Worm (Caenorhabditis elegans) whole organism, L3 larva: ENCODE measurements around the gene pqn-79.
"Not testable (repeated sequence)": the region's sequence is repeated elsewhere in the genome, so short reads cannot be mapped to it uniquely, and the experiment has no call there.

ENCODE experiments used
- ZK546.5 ChIP-seq: sonication (generic microtip); optimal IDR thresholded peaks from 2 replicates; lab custom pipeline; 2017; ENCODE audit warnings: missing biosample characterization, missing genetic modification characterization
- aly-2 ChIP-seq: fragments of 150-350 bp; optimal IDR thresholded peaks from 2 replicates; lab custom pipeline; 2014; ENCODE audit warnings: missing biosample characterization, missing genetic modification characterization
- ceh-16 ChIP-seq: sonication (generic microtip); optimal IDR thresholded peaks from 2 replicates; lab custom pipeline; 2017; ENCODE audit warnings: missing biosample characterization, missing genetic modification characterization
- ceh-28 ChIP-seq: fragments of 150-350 bp; optimal IDR thresholded peaks from 2 replicates; lab custom pipeline; 2014; ENCODE audit warnings: missing biosample characterization, missing genetic modification reagents, missing genetic modification characterization
- ceh-82 ChIP-seq: fragments of 150-350 bp; optimal IDR thresholded peaks from 2 replicates; lab custom pipeline; 2014; ENCODE audit warnings: missing biosample characterization, missing genetic modification characterization
- ceh-9 ChIP-seq: sonication (generic microtip); optimal IDR thresholded peaks from 2 replicates; lab custom pipeline; 2018; ENCODE audit warnings: missing biosample characterization, missing genetic modification characterization
- daf-12 ChIP-seq: fragments of 150-350 bp; optimal IDR thresholded peaks from 2 replicates; lab custom pipeline; 2014; ENCODE audit warnings: missing biosample characterization, missing genetic modification reagents, missing genetic modification characterization
- egl-27 ChIP-seq: sonication (generic microtip); optimal IDR thresholded peaks from 4 replicates; lab custom pipeline; 2017; ENCODE audit warnings: missing biosample characterization, missing genetic modification reagents, missing genetic modification characterization
- egl-5 ChIP-seq: fragments of 150-350 bp; optimal IDR thresholded peaks from 2 replicates; lab custom pipeline; 2017; ENCODE audit warnings: missing biosample characterization, missing genetic modification reagents, missing genetic modification characterization, inconsistent platforms
- elt-3 ChIP-seq, 3 experiments: fragments of 150-350 bp in 1 of 3; sonication (generic microtip) in 2 of 3; optimal IDR thresholded peaks; 2 replicates in 2 of 3; 4 replicates in 1 of 3; lab custom pipeline; 2014 to 2017; ENCODE audit warnings: missing biosample characterization in 3 of 3, missing genetic modification characterization in 3 of 3
- eor-1 ChIP-seq, 2 experiments: fragments of 150-350 bp; optimal IDR thresholded peaks; 2 replicates each; lab custom pipeline; 2014 to 2018; ENCODE audit warnings: missing biosample characterization in 2 of 2, missing genetic modification characterization in 2 of 2
- fos-1 ChIP-seq: fragments of 150-350 bp; optimal IDR thresholded peaks from 2 replicates; lab custom pipeline; 2014; ENCODE audit warnings: missing biosample characterization, missing genetic modification characterization
- hmg-11 ChIP-seq: sonication (generic microtip); optimal IDR thresholded peaks from 2 replicates; lab custom pipeline; 2016; ENCODE audit warnings: missing genetic modification characterization, missing compliant biosample characterization
- lin-15B ChIP-seq: fragments of 150-350 bp; optimal IDR thresholded peaks from 2 replicates; lab custom pipeline; 2014; ENCODE audit warnings: missing biosample characterization, missing genetic modification characterization
- lsy-12 ChIP-seq: sonication (generic microtip); optimal IDR thresholded peaks from 2 replicates; lab custom pipeline; 2016; ENCODE audit warnings: mild to moderate bottlenecking, missing genetic modification characterization, missing compliant biosample characterization
- mml-1 ChIP-seq: fragments of 150-350 bp; sonication (generic microtip); optimal IDR thresholded peaks from 3 replicates; lab custom pipeline; 2014; ENCODE audit warnings: missing biosample characterization, missing genetic modification characterization
- nhr-12 ChIP-seq: fragments of 150-350 bp; optimal IDR thresholded peaks from 2 replicates; lab custom pipeline; 2014; ENCODE audit warnings: missing biosample characterization, missing genetic modification characterization
- nhr-23 ChIP-seq: fragments of 150-350 bp; optimal IDR thresholded peaks from 2 replicates; lab custom pipeline; 2014; ENCODE audit warnings: missing biosample characterization, missing genetic modification reagents, missing genetic modification characterization
- nhr-237 ChIP-seq: fragments of 150-350 bp; optimal IDR thresholded peaks from 2 replicates; lab custom pipeline; 2014; ENCODE audit warnings: missing biosample characterization, missing genetic modification characterization
- nhr-25 ChIP-seq: sonication (generic microtip); optimal IDR thresholded peaks from 2 replicates; lab custom pipeline; 2017; ENCODE audit warnings: missing biosample characterization, missing genetic modification characterization
- nhr-28 ChIP-seq: fragments of 150-350 bp; optimal IDR thresholded peaks from 2 replicates; lab custom pipeline; 2014; ENCODE audit warnings: missing biosample characterization, missing genetic modification characterization
- nhr-43 ChIP-seq: sonication (generic microtip); optimal IDR thresholded peaks from 2 replicates; lab custom pipeline; 2016; ENCODE audit warnings: mild to moderate bottlenecking, missing genetic modification characterization, missing compliant biosample characterization; ENCODE audit not compliant: poor library complexity, severe bottlenecking
- nhr-67 ChIP-seq: fragments of 150-350 bp; optimal IDR thresholded peaks from 2 replicates; lab custom pipeline; 2014; ENCODE audit warnings: missing biosample characterization, missing genetic modification characterization
- nhr-76 ChIP-seq: fragments of 150-350 bp; sonication (generic microtip); optimal IDR thresholded peaks from 5 replicates; lab custom pipeline; 2014; ENCODE audit warnings: missing biosample characterization, missing genetic modification characterization
- pha-4 ChIP-seq: fragments of 150-350 bp; optimal IDR thresholded peaks from 2 replicates; lab custom pipeline; 2014; ENCODE audit warnings: missing biosample characterization, missing genetic modification reagents, missing genetic modification characterization
- pqm-1 ChIP-seq: fragments of 150-350 bp; optimal IDR thresholded peaks from 2 replicates; lab custom pipeline; 2017; ENCODE audit warnings: missing biosample characterization, missing genetic modification characterization, inconsistent platforms
- sea-2 ChIP-seq: fragments of 150-350 bp; sonication (generic microtip); optimal IDR thresholded peaks from 4 replicates; lab custom pipeline; 2014; ENCODE audit warnings: missing biosample characterization, missing genetic modification reagents, missing genetic modification characterization
- skn-1 ChIP-seq: fragments of 150-350 bp; optimal IDR thresholded peaks from 2 replicates; lab custom pipeline; 2014; ENCODE audit warnings: missing biosample characterization, missing genetic modification characterization
- snpc-4 ChIP-seq: fragments of 150-350 bp; optimal IDR thresholded peaks from 2 replicates; lab custom pipeline; 2014; ENCODE audit warnings: missing biosample characterization, missing genetic modification characterization
- tbx-2 ChIP-seq: sonication (generic microtip); optimal IDR thresholded peaks from 2 replicates; lab custom pipeline; 2016; ENCODE audit warnings: mild to moderate bottlenecking, missing genetic modification characterization, missing compliant biosample characterization
- unc-39 ChIP-seq: sonication (generic microtip); optimal IDR thresholded peaks from 4 replicates; lab custom pipeline; 2017; ENCODE audit warnings: missing biosample characterization, missing genetic modification characterization
- unc-62 ChIP-seq: fragments of 150-350 bp; sonication (generic microtip); optimal IDR thresholded peaks from 4 replicates; lab custom pipeline; 2014; ENCODE audit warnings: missing biosample characterization, missing genetic modification reagents, missing genetic modification characterization

The pqn-79 gene

ce11 chrIV:15578786-15579185 is 16.6 kb upstream of the pqn-79 start, which contains the start of gene pqn-76:
Gene pqn-76 (plus strand): TSS chrIV:15579086.
- TF ChIP-seq ZK546.5; aly-2 (tag; lab: Kevin White, UChicago); nhr-76 (tag; lab: Kevin White, UChicago): not testable (repeated sequence)

- TF ChIP-seq mml-1 (no peak), eor-1 (tag; optimal IDR thresholded peaks at IDR 0.05; lab: Kevin White, UChicago) (no peak), nhr-23 (tag; lab: Kevin White, UChicago) (no peak), egl-5 (tag; lab: Kevin White, UChicago) (no peak), egl-27 (no peak), ceh-28 (tag; lab: Kevin White, UChicago) (no peak), sea-2 (no peak), hmg-11 (tag; lab: Kevin White, UChicago) (no peak), ceh-82 (tag; lab: Kevin White, UChicago) (no peak), nhr-12 (tag; lab: Kevin White, UChicago) (no peak), aly-2 (tag; lab: Kevin White, UChicago) (no peak), pha-4 (tag; lab: Kevin White, UChicago) (no peak), elt-3 (tag; optimal IDR thresholded peaks at IDR 0.05; lab: Kevin White, UChicago) (no peak), nhr-25 (tag; lab: Kevin White, UChicago) (no peak), nhr-237 (tag; lab: Kevin White, UChicago) (no peak), nhr-43 (tag; lab: Kevin White, UChicago) (no peak)
- TF ChIP-seq, all 47 proteins: peak for 0
Measured at ce11 chrIV:15583620-15584019, 11.8 kb upstream of the pqn-79 start, which contains the start of gene Y105C5A.508. Gene Y105C5A.508 (plus strand): TSS chrIV:15583920.

ce11 chrIV:15588879-15589278 is 6.5 kb upstream of the pqn-79 start:
- TF ChIP-seq pha-4 (tag; lab: Kevin White, UChicago): no peak
- no peak for TF ChIP-seq ceh-16 (tag; lab: Kevin White, UChicago)
- no peak for TF ChIP-seq nhr-25 (tag; lab: Kevin White, UChicago)
- TF ChIP-seq unc-62 (GFP tag; lab: Kevin White, UChicago): no peak
- no peak for TF ChIP-seq ceh-9 (tag; lab: Kevin White, UChicago)
- TF ChIP-seq unc-39 (tag; lab: Kevin White, UChicago): no peak
- TF ChIP-seq ZK546.5: no peak
- no peak for TF ChIP-seq daf-12 (tag; lab: Kevin White, UChicago)
- no peak for TF ChIP-seq nhr-67
- TF ChIP-seq nhr-237 (tag; lab: Kevin White, UChicago): no peak
- no peak for TF ChIP-seq nhr-12 (tag; lab: Kevin White, UChicago)
- no peak for TF ChIP-seq tbx-2 (tag; lab: Kevin White, UChicago)
- TF ChIP-seq lsy-12 (tag; lab: Kevin White, UChicago): no peak
- no peak for TF ChIP-seq snpc-4 (tag; lab: Kevin White, UChicago)
- no peak for TF ChIP-seq sea-2
- TF ChIP-seq eor-1 (tag; optimal IDR thresholded peaks at IDR 0.05; lab: Kevin White, UChicago): no peak
- TF ChIP-seq lin-15B: no peak
- TF ChIP-seq pqm-1 (tag; lab: Kevin White, UChicago): no peak
- TF ChIP-seq, all 47 proteins: peak for 0

- not testable (repeated sequence) for TF ChIP-seq pha-4 (tag; lab: Kevin White, UChicago); eor-1 (tag; optimal IDR thresholded peaks at IDR 0.05; lab: Kevin White, UChicago); lin-15B
Measured at ce11 chrIV:15590397-15590796, 5.0 kb upstream of the pqn-79 start, which contains the start of gene abu-5. Gene abu-5 (plus strand): TSS chrIV:15590697.

- no peak for TF ChIP-seq fos-1 (tag; lab: Kevin White, UChicago)
- no peak for TF ChIP-seq aly-2 (tag; lab: Kevin White, UChicago)
- TF ChIP-seq ZK546.5: no peak
- TF ChIP-seq nhr-28 (tag; lab: Kevin White, UChicago): no peak
- TF ChIP-seq snpc-4 (tag; lab: Kevin White, UChicago): no peak
- no peak for TF ChIP-seq skn-1
- no peak for TF ChIP-seq ceh-16 (tag; lab: Kevin White, UChicago)
- no peak for TF ChIP-seq hmg-11 (tag; lab: Kevin White, UChicago)
- no peak for TF ChIP-seq nhr-25 (tag; lab: Kevin White, UChicago)
- TF ChIP-seq nhr-12 (tag; lab: Kevin White, UChicago): no peak
Measured at ce11 chrIV:15591975-15592374, 3.4 kb upstream of the pqn-79 start.
